Fruit fly (Drosophila melanogaster): ENCODE data around the gene squ.

squ gene

dm6 chr2L:16727578-16728023 is 47.7 kb downstream of the squ start, which contains the start of gene VhaSFD (continued):
- TF ChIP-seq CG18619 (GFP tag; optimal IDR thresholded peaks at IDR 0.05) (no peak), vvl (GFP tag; IDR thresholded peaks at IDR 0.05) (0 out of 2 replicates have a peak, but pooled peaks have one; percentile 48), pros (GFP tag; optimal IDR thresholded peaks at IDR 0.05) (no peak), CG1529 (GFP tag; optimal IDR thresholded peaks at IDR 0.05) (no peak), CG12236 (GFP tag; optimal IDR thresholded peaks at IDR 0.05) (no peak), nerfin-1 (tag; optimal IDR thresholded peaks at IDR 0.05) (peak; percentile 5), Lim3 (GFP tag; IDR thresholded peaks at IDR 0.05) (no peak), CG6254 (GFP tag; optimal IDR thresholded peaks at IDR 0.05) (no peak), D19A (tag; optimal IDR thresholded peaks at IDR 0.05) (peak; percentile 65), tll (GFP tag; optimal IDR thresholded peaks at IDR 0.05) (peak in 1 of 2 experiments; percentile 31), CG30431 (GFP tag; optimal IDR thresholded peaks at IDR 0.05) (no peak), cad (GFP tag; optimal IDR thresholded peaks at IDR 0.05) (no peak), CG7745 (tag; optimal IDR thresholded peaks at IDR 0.05) (no peak), CG14667 (GFP tag; IDR thresholded peaks at IDR 0.05) (no peak), CG7372 (GFP tag; IDR thresholded peaks at IDR 0.05) (no peak), CG11247 (GFP tag; IDR thresholded peaks at IDR 0.05) (no peak), tx (GFP tag; optimal IDR thresholded peaks at IDR 0.05) (no peak), mld (GFP tag; IDR thresholded peaks at IDR 0.05; ENCODE audit: partially characterized antibody) (no peak; the same call in 2 of the 3 replicates), HLH54F (GFP tag; optimal IDR thresholded peaks at IDR 0.05) (no peak), CG10654 (GFP tag; optimal IDR thresholded peaks at IDR 0.05) (no peak), CG10979 (tag; optimal IDR thresholded peaks at IDR 0.05) (peak; percentile 27), CG3065 (GFP tag; optimal IDR thresholded peaks at IDR 0.05) (no peak), CG16863 (GFP tag; optimal IDR thresholded peaks at IDR 0.05) (no peak), luna (GFP tag; optimal IDR thresholded peaks at IDR 0.05) (no peak), CG12659 (GFP tag; optimal IDR thresholded peaks at IDR 0.05) (peak; percentile 63), CG4404 (GFP tag; IDR thresholded peaks at IDR 0.05) (no peak), trh (GFP tag; optimal IDR thresholded peaks at IDR 0.05) (no peak), pum (GFP tag; optimal IDR thresholded peaks at IDR 0.05) (no peak), Nf-YC (tag; optimal IDR thresholded peaks at IDR 0.05) (peak; percentile 36), crp (GFP tag; optimal IDR thresholded peaks at IDR 0.05) (peak in 1 of 2 experiments; percentile 78), run (tag; optimal IDR thresholded peaks at IDR 0.05) (no peak), pan (optimal IDR thresholded peaks at IDR 0.05) (no peak), pan (GFP tag; optimal IDR thresholded peaks at IDR 0.05 in 1 of 2, IDR thresholded peaks at IDR 0.05 in 1 of 2) (peak in 1 of 2 experiments; percentile 34), dati (GFP tag; IDR thresholded peaks at IDR 0.05) (no peak), sisA (GFP tag; IDR thresholded peaks at IDR 0.05) (no peak), ewg (GFP tag; optimal IDR thresholded peaks at IDR 0.05) (no peak), cato (GFP tag; optimal IDR thresholded peaks at IDR 0.05; ENCODE audit: borderline replicate concordance) (no peak), cas (GFP tag; IDR thresholded peaks at IDR 0.05) (no peak), CG2199 (GFP tag; IDR thresholded peaks at IDR 0.05) (no peak), jumu (GFP tag; optimal IDR thresholded peaks at IDR 0.05) (no peak), eve (GFP tag; optimal IDR thresholded peaks at IDR 0.05) (no peak), CG3281 (GFP tag; optimal IDR thresholded peaks at IDR 0.05) (peak; percentile 36), CG4820 (GFP tag; optimal IDR thresholded peaks at IDR 0.05) (no peak), Pdp1 (GFP tag; optimal IDR thresholded peaks at IDR 0.05) (peak in 1 of 2 experiments; percentile 57), esg (GFP tag; conservative IDR thresholded peaks at IDR 0.05) (no peak), Abd-B (GFP tag; optimal IDR thresholded peaks at IDR 0.05) (no peak), bab2 (GFP tag; optimal IDR thresholded peaks at IDR 0.05) (no peak), dmrt11E (tag; optimal IDR thresholded peaks at IDR 0.05) (no peak), gfzf (GFP tag; optimal IDR thresholded peaks at IDR 0.05) (peak; percentile 19), CG15696 (tag; optimal IDR thresholded peaks at IDR 0.05) (peak; percentile 28), peb (GFP tag; IDR thresholded peaks at IDR 0.05) (no peak)

Measured in whole organism, embryonic.